Worm (Caenorhabditis elegans) whole organism, L2 larva: ENCODE data around the gene Y71H2AR.2.

ENCODE experiments used
- Y55F3AM.14 ChIP-seq: fragments of 200-800 bp; sonication (Bioruptor generic); optimal IDR thresholded peaks from 2 replicates; lab custom pipeline; 2018; ENCODE audit warnings: mild to moderate bottlenecking, missing genetic modification characterization, missing compliant biosample characterization
- ama-1 ChIP-seq: fragments of 150-350 bp; optimal IDR thresholded peaks from 2 replicates; lab custom pipeline; 2018; ENCODE audit warnings: inconsistent platforms
- dmd-4 ChIP-seq: sonication (generic microtip); optimal IDR thresholded peaks from 2 replicates; lab custom pipeline; 2017; ENCODE audit warnings: missing biosample characterization, missing genetic modification characterization
- elt-1 ChIP-seq: fragments of 150-350 bp; optimal IDR thresholded peaks from 2 replicates; lab custom pipeline; 2014; ENCODE audit warnings: missing biosample characterization, missing genetic modification characterization
- nhr-129 ChIP-seq: fragments of 150-350 bp; optimal IDR thresholded peaks from 2 replicates; lab custom pipeline; 2014; ENCODE audit warnings: missing biosample characterization, missing genetic modification characterization
- skn-1 ChIP-seq: sonication (generic microtip); optimal IDR thresholded peaks from 2 replicates; lab custom pipeline; 2017; ENCODE audit warnings: missing biosample characterization, missing genetic modification characterization
- unc-62 ChIP-seq: fragments of 150-350 bp; optimal IDR thresholded peaks from 2 replicates; lab custom pipeline; 2014; ENCODE audit warnings: missing biosample characterization, missing genetic modification reagents, missing genetic modification characterization
- zag-1 ChIP-seq: fragments of 150-350 bp; optimal IDR thresholded peaks from 2 replicates; lab custom pipeline; 2014; ENCODE audit warnings: missing biosample characterization, missing genetic modification characterization

- TF ChIP-seq ama-1 (lab: Kevin White, UChicago) (no peak), skn-1 (tag; lab: Kevin White, UChicago) (no peak), elt-1 (tag; lab: Kevin White, UChicago) (no peak), unc-62 (GFP tag; lab: Kevin White, UChicago) (no peak), dmd-4 (tag; lab: Kevin White, UChicago) (no peak), nhr-129 (tag; lab: Kevin White, UChicago) (no peak), Y55F3AM.14 (GFP tag; lab: Kevin White, UChicago) (no peak), zag-1 (tag; lab: Kevin White, UChicago) (no peak)
Observed at ce11 chrIII:2881117-2881516, 40.4 kb upstream of the Y71H2AR.2 start.
